Worm (Caenorhabditis elegans) whole organism, midembryonic: Measurements from ENCODE around the gene dpf-2.

Experiments
- T22C8.4 ChIP-seq: fragments of 200-800 bp; sonication (Bioruptor generic); IDR thresholded peaks from 2 replicates; pipeline ENCODE4 v1.3.6; 2022; ENCODE audit warnings: missing genetic modification characterization, missing compliant biosample characterization
- cog-1 ChIP-seq: sonication (generic microtip); optimal IDR thresholded peaks from 2 replicates; lab custom pipeline; 2016; ENCODE audit warnings: missing genetic modification characterization, missing compliant biosample characterization
- flt-1 ChIP-seq: fragments of 200-800 bp; sonication (Bioruptor generic); IDR thresholded peaks from 2 replicates; pipeline ENCODE4 v1.3.6; 2022; ENCODE audit warnings: missing genetic modification characterization, missing compliant biosample characterization
- klf-2 ChIP-seq: fragments of 200-800 bp; sonication (Bioruptor generic); conservative IDR thresholded peaks from 2 replicates; pipeline ENCODE4 v1.3.6; 2022; ENCODE audit warnings: missing genetic modification reagents, missing genetic modification characterization, missing compliant biosample characterization
- tab-1 ChIP-seq: fragments of 200-800 bp; sonication (Bioruptor generic); IDR thresholded peaks from 2 replicates; pipeline ENCODE4 v1.3.6; 2022; ENCODE audit warnings: missing genetic modification characterization, missing compliant biosample characterization
- ztf-29 ChIP-seq: fragments of 200-800 bp; sonication (Bioruptor generic); IDR thresholded peaks from 2 replicates; pipeline ENCODE4 v1.3.6; 2022; ENCODE audit warnings: missing genetic modification reagents, missing genetic modification characterization, missing compliant biosample characterization

ce11 chrX:14845637-14846036 lies 14.0 kb downstream of the dpf-2 start, which contains the start of gene egrh-1:
- no peak for TF ChIP-seq klf-2 (GFP tag; lab: Robert Waterston, UW)
- no peak for TF ChIP-seq cog-1 (tag; lab: Kevin White, UChicago)
- TF ChIP-seq flt-1 (GFP tag; lab: Robert Waterston, UW): no peak
- TF ChIP-seq T22C8.4 (GFP tag; lab: Robert Waterston, UW): no peak
- no peak for TF ChIP-seq ztf-29
- no peak for TF ChIP-seq tab-1 (GFP tag; lab: Robert Waterston, UW)
